Worm (Caenorhabditis elegans) whole organism, L3 larva: ENCODE measurements around the gene mrpl-50.

Experiments
- R02D3.7 ChIP-seq: fragments of 150-350 bp; optimal IDR thresholded peaks from 2 replicates; lab custom pipeline; 2014; ENCODE audit warnings: missing biosample characterization, missing genetic modification characterization
- ZK546.5 ChIP-seq: sonication (generic microtip); optimal IDR thresholded peaks from 2 replicates; lab custom pipeline; 2017; ENCODE audit warnings: missing biosample characterization, missing genetic modification characterization
- aly-2 ChIP-seq: fragments of 150-350 bp; optimal IDR thresholded peaks from 2 replicates; lab custom pipeline; 2014; ENCODE audit warnings: missing biosample characterization, missing genetic modification characterization
- ama-1 ChIP-seq: fragments of 150-350 bp; optimal IDR thresholded peaks from 2 replicates; lab custom pipeline; 2018
- ceh-28 ChIP-seq: fragments of 150-350 bp; optimal IDR thresholded peaks from 2 replicates; lab custom pipeline; 2014; ENCODE audit warnings: missing biosample characterization, missing genetic modification reagents, missing genetic modification characterization
- ceh-82 ChIP-seq: fragments of 150-350 bp; optimal IDR thresholded peaks from 2 replicates; lab custom pipeline; 2014; ENCODE audit warnings: missing biosample characterization, missing genetic modification characterization
- egl-5 ChIP-seq: fragments of 150-350 bp; optimal IDR thresholded peaks from 2 replicates; lab custom pipeline; 2017; ENCODE audit warnings: missing biosample characterization, missing genetic modification reagents, missing genetic modification characterization, inconsistent platforms
- elt-1 ChIP-seq: fragments of 150-350 bp; optimal IDR thresholded peaks from 2 replicates; lab custom pipeline; 2014; ENCODE audit warnings: missing biosample characterization, missing genetic modification characterization
- elt-2 ChIP-seq: sonication (generic microtip); optimal IDR thresholded peaks from 2 replicates; lab custom pipeline; 2016; ENCODE audit warnings: missing genetic modification reagents, mild to moderate bottlenecking, missing genetic modification characterization, missing compliant biosample characterization
- elt-3 ChIP-seq, 3 experiments: fragments of 150-350 bp in 1 of 3; sonication (generic microtip) in 2 of 3; optimal IDR thresholded peaks; 2 replicates in 2 of 3; 4 replicates in 1 of 3; lab custom pipeline; 2014 to 2017; ENCODE audit warnings: missing biosample characterization in 3 of 3, missing genetic modification characterization in 3 of 3
- eor-1 ChIP-seq, 2 experiments: fragments of 150-350 bp; optimal IDR thresholded peaks; 2 replicates each; lab custom pipeline; 2014 to 2018; ENCODE audit warnings: missing biosample characterization in 2 of 2, missing genetic modification characterization in 2 of 2
- fkh-10 ChIP-seq: sonication (generic microtip); optimal IDR thresholded peaks from 2 replicates; lab custom pipeline; 2017; ENCODE audit warnings: missing biosample characterization, missing genetic modification reagents, missing genetic modification characterization
- hmg-11 ChIP-seq: sonication (generic microtip); optimal IDR thresholded peaks from 2 replicates; lab custom pipeline; 2016; ENCODE audit warnings: missing genetic modification characterization, missing compliant biosample characterization
- jun-1 ChIP-seq: fragments of 150-350 bp; optimal IDR thresholded peaks from 2 replicates; lab custom pipeline; 2014; ENCODE audit warnings: missing biosample characterization, missing genetic modification reagents, missing genetic modification characterization
- lin-15B ChIP-seq: fragments of 150-350 bp; optimal IDR thresholded peaks from 2 replicates; lab custom pipeline; 2014; ENCODE audit warnings: missing biosample characterization, missing genetic modification characterization
- lin-39 ChIP-seq: fragments of 150-350 bp; optimal IDR thresholded peaks from 2 replicates; lab custom pipeline; 2018; ENCODE audit warnings: missing biosample characterization, missing genetic modification reagents, missing genetic modification characterization
- lsy-12 ChIP-seq: sonication (generic microtip); optimal IDR thresholded peaks from 2 replicates; lab custom pipeline; 2016; ENCODE audit warnings: mild to moderate bottlenecking, missing genetic modification characterization, missing compliant biosample characterization
- nfya-1 ChIP-seq: sonication (generic microtip); optimal IDR thresholded peaks from 2 replicates; lab custom pipeline; 2017; ENCODE audit warnings: missing genetic modification characterization, mild to moderate bottlenecking, missing compliant biosample characterization, antibody characterized with exemption, moderate library complexity; ENCODE audit not compliant: insufficient read depth
- nhr-12 ChIP-seq: fragments of 150-350 bp; optimal IDR thresholded peaks from 2 replicates; lab custom pipeline; 2014; ENCODE audit warnings: missing biosample characterization, missing genetic modification characterization
- nhr-23 ChIP-seq: fragments of 150-350 bp; optimal IDR thresholded peaks from 2 replicates; lab custom pipeline; 2014; ENCODE audit warnings: missing biosample characterization, missing genetic modification reagents, missing genetic modification characterization
- nhr-237 ChIP-seq: fragments of 150-350 bp; optimal IDR thresholded peaks from 2 replicates; lab custom pipeline; 2014; ENCODE audit warnings: missing biosample characterization, missing genetic modification characterization
- nhr-25 ChIP-seq: sonication (generic microtip); optimal IDR thresholded peaks from 2 replicates; lab custom pipeline; 2017; ENCODE audit warnings: missing biosample characterization, missing genetic modification characterization
- nhr-43 ChIP-seq: sonication (generic microtip); optimal IDR thresholded peaks from 2 replicates; lab custom pipeline; 2016; ENCODE audit warnings: mild to moderate bottlenecking, missing genetic modification characterization, missing compliant biosample characterization; ENCODE audit not compliant: poor library complexity, severe bottlenecking
- nhr-67 ChIP-seq: fragments of 150-350 bp; optimal IDR thresholded peaks from 2 replicates; lab custom pipeline; 2014; ENCODE audit warnings: missing biosample characterization, missing genetic modification characterization
- nhr-77 ChIP-seq: fragments of 150-350 bp; optimal IDR thresholded peaks from 2 replicates; lab custom pipeline; 2014; ENCODE audit warnings: missing biosample characterization, missing genetic modification characterization
- pha-4 ChIP-seq: fragments of 150-350 bp; optimal IDR thresholded peaks from 2 replicates; lab custom pipeline; 2014; ENCODE audit warnings: missing biosample characterization, missing genetic modification reagents, missing genetic modification characterization
- pqm-1 ChIP-seq: fragments of 150-350 bp; optimal IDR thresholded peaks from 2 replicates; lab custom pipeline; 2017; ENCODE audit warnings: missing biosample characterization, missing genetic modification characterization, inconsistent platforms
- skn-1 ChIP-seq: fragments of 150-350 bp; optimal IDR thresholded peaks from 2 replicates; lab custom pipeline; 2014; ENCODE audit warnings: missing biosample characterization, missing genetic modification characterization
- snpc-4 ChIP-seq: fragments of 150-350 bp; optimal IDR thresholded peaks from 2 replicates; lab custom pipeline; 2014; ENCODE audit warnings: missing biosample characterization, missing genetic modification characterization
- tbx-2 ChIP-seq: sonication (generic microtip); optimal IDR thresholded peaks from 2 replicates; lab custom pipeline; 2016; ENCODE audit warnings: mild to moderate bottlenecking, missing genetic modification characterization, missing compliant biosample characterization
- unc-39 ChIP-seq: sonication (generic microtip); optimal IDR thresholded peaks from 4 replicates; lab custom pipeline; 2017; ENCODE audit warnings: missing biosample characterization, missing genetic modification characterization
- unc-62 ChIP-seq: fragments of 150-350 bp; sonication (generic microtip); optimal IDR thresholded peaks from 4 replicates; lab custom pipeline; 2014; ENCODE audit warnings: missing biosample characterization, missing genetic modification reagents, missing genetic modification characterization
- zag-1 ChIP-seq: fragments of 150-350 bp; optimal IDR thresholded peaks from 2 replicates; lab custom pipeline; 2014; ENCODE audit warnings: missing biosample characterization, missing genetic modification characterization
- ztf-4 ChIP-seq: fragments of 150-350 bp; optimal IDR thresholded peaks from 2 replicates; lab custom pipeline; 2014; ENCODE audit warnings: missing biosample characterization, missing genetic modification characterization

Gene mrpl-50

DNA sequence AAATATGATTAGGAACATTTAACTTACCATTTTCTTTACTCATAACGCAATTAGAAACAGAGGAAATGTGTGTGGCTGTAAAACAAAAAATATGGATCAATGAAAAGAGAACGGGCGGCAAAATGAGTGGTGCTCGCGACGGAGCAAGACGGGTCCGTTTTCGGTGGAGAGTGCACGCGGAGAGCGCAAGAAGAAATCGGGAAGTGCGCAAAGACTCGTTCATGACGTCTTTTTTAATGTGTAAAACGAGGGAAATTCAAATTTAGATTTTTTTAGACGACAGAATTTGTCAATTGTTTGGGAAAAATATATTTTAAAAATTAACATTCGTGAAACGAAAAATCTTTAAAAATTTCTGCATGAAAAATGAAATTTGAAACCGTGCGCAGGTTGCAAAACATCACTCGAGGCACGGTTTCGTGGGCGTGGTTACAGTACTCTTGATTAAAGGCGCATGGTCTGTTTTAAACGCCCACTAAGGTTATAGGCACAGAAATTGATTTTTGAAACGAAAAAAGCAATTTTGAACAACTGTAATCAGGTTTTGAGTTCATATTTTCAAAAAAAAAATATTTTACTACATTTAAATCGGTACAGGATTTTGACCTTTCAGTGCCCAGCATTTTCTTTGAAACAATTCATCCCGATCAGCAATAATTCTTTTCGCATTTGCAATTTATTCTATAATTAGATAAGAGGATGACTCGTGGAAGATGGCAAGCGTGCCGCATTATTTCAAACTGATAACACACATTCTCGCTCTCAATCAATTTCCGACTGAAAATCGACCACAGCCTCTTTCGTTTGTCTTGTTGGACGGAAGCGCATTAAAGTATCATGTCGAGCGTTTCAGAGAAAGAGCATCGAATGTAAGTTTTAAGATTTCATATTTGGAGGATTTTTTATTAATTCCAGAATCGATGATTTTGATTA is 39.9 kb downstream of the mrpl-50 start, which contains the start of the genes szy-20 and C18E9.5:
Gene szy-20 (minus strand): TSS at position 83 of the 933 bp plus-strand sequence.
Gene C18E9.5 (plus strand): TSS at position 730 of the 933 bp plus-strand sequence.
- TF ChIP-seq egl-5 (tag; lab: Kevin White, UChicago): peak; percentile 20
- peak; percentile 60 for TF ChIP-seq ceh-28
- no peak for TF ChIP-seq ztf-4
- TF ChIP-seq elt-2 (tag; lab: Kevin White, UChicago): peak; percentile 76
- peak; percentile 81 for TF ChIP-seq lin-15B
- TF ChIP-seq ZK546.5 (tag; lab: Kevin White, UChicago): no peak
- peak; percentile 49 for TF ChIP-seq ama-1 (lab: Kevin White, UChicago)
- TF ChIP-seq jun-1 (tag; lab: Kevin White, UChicago): peak; percentile 71
- peak; percentile 78 for TF ChIP-seq pha-4 (tag; lab: Kevin White, UChicago)
- peak; percentile 52 for TF ChIP-seq fkh-10 (GFP tag; lab: Kevin White, UChicago)
- TF ChIP-seq zag-1 (tag; lab: Kevin White, UChicago): no peak
- TF ChIP-seq elt-3 (tag; optimal IDR thresholded peaks at IDR 0.05; lab: Kevin White, UChicago): no peak
- peak; percentile 31 for TF ChIP-seq elt-1 (tag; lab: Kevin White, UChicago)
- TF ChIP-seq nfya-1 (tag; lab: Kevin White, UChicago): peak; percentile 84
- TF ChIP-seq R02D3.7 (tag; lab: Kevin White, UChicago): peak; percentile 82
- no peak for TF ChIP-seq unc-62 (GFP tag; lab: Kevin White, UChicago)
- TF ChIP-seq unc-39 (tag; lab: Kevin White, UChicago): no peak
- peak; percentile 71 for TF ChIP-seq nhr-23
- TF ChIP-seq aly-2 (tag; lab: Kevin White, UChicago): no peak
- peak; percentile 33 for TF ChIP-seq nhr-77 (tag; lab: Kevin White, UChicago)
- peak; percentile 64 for TF ChIP-seq tbx-2 (tag; lab: Kevin White, UChicago)
- no peak for TF ChIP-seq nhr-12 (tag; lab: Kevin White, UChicago)
- TF ChIP-seq ceh-82: peak; percentile 52
- peak; percentile 69 for TF ChIP-seq hmg-11 (tag; lab: Kevin White, UChicago)
- TF ChIP-seq nhr-237 (tag; lab: Kevin White, UChicago): no peak
- peak; percentile 59 for TF ChIP-seq snpc-4 (tag; lab: Kevin White, UChicago)
- no peak for TF ChIP-seq nhr-67 (tag; lab: Kevin White, UChicago)
- TF ChIP-seq nhr-25 (tag; lab: Kevin White, UChicago): peak; percentile 27
- no peak for TF ChIP-seq eor-1 (tag; optimal IDR thresholded peaks at IDR 0.05; lab: Kevin White, UChicago)
- TF ChIP-seq lsy-12 (tag; lab: Kevin White, UChicago): peak; percentile 57
- TF ChIP-seq nhr-43 (tag; lab: Kevin White, UChicago): peak; percentile 65
- peak; percentile 70 for TF ChIP-seq lin-39 (tag; lab: Kevin White, UChicago)
- TF ChIP-seq pqm-1 (tag; lab: Kevin White, UChicago): peak; percentile 72
- TF ChIP-seq skn-1 (tag; lab: Kevin White, UChicago): peak; percentile 18

DNA sequence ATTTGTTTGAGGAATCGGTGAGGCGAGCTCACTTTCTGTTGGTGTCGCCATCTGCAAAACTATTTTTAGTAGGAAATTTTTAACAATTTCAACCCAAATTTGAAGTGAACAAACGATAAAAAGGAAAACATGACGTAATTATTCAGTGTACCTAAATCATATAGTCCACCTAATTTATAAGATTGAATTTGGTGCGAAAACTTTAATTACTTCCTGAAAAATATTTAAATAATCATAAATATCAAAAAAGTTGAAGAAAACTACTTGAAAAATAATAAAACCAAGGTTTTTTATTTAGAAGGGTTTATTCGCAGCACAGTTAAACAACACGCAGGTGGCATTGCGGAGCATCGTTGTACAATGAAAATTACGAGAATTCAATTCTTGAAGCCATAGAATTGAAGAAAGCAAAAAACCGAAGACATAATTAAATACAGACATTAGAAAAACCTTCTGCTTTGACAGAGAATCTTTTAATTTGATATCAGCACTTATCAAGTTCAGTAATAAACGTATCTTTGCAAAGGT is 43.9 kb downstream of the mrpl-50 start, which contains the start of gene tomm-40:
Gene tomm-40 (minus strand): TSS at position 51 of the 528 bp plus-strand sequence.
- no peak for TF ChIP-seq unc-62 (GFP tag; lab: Kevin White, UChicago)
- peak; percentile 4 for TF ChIP-seq pha-4 (tag; lab: Kevin White, UChicago)
- TF ChIP-seq hmg-11 (tag; lab: Kevin White, UChicago): peak; percentile 27
